Worm (Caenorhabditis elegans) whole organism, midembryonic: ENCODE results near the gene F28G4.3.

Source experiments
- T22C8.4 ChIP-seq: fragments of 200-800 bp; sonication (Bioruptor generic); IDR thresholded peaks from 2 replicates; pipeline ENCODE4 v1.3.6; 2022; ENCODE audit warnings: missing genetic modification characterization, missing compliant biosample characterization
- cog-1 ChIP-seq: sonication (generic microtip); optimal IDR thresholded peaks from 2 replicates; lab custom pipeline; 2016; ENCODE audit warnings: missing genetic modification characterization, missing compliant biosample characterization
- flt-1 ChIP-seq: fragments of 200-800 bp; sonication (Bioruptor generic); IDR thresholded peaks from 2 replicates; pipeline ENCODE4 v1.3.6; 2022; ENCODE audit warnings: missing genetic modification characterization, missing compliant biosample characterization
- klf-2 ChIP-seq: fragments of 200-800 bp; sonication (Bioruptor generic); conservative IDR thresholded peaks from 2 replicates; pipeline ENCODE4 v1.3.6; 2022; ENCODE audit warnings: missing genetic modification reagents, missing genetic modification characterization, missing compliant biosample characterization
- med-1 ChIP-seq: sonication (generic microtip); optimal IDR thresholded peaks from 2 replicates; lab custom pipeline; 2017; ENCODE audit warnings: missing genetic modification characterization, mild to moderate bottlenecking, missing compliant biosample characterization, antibody characterized with exemption, missing genetic modification reagents; ENCODE audit not compliant: insufficient read depth
- ref-1 ChIP-seq: fragments of 200-800 bp; sonication (Bioruptor generic); conservative IDR thresholded peaks from 2 replicates; pipeline ENCODE4 v1.3.6; 2022; ENCODE audit warnings: missing genetic modification reagents, missing genetic modification characterization, missing compliant biosample characterization
- tab-1 ChIP-seq: fragments of 200-800 bp; sonication (Bioruptor generic); IDR thresholded peaks from 2 replicates; pipeline ENCODE4 v1.3.6; 2022; ENCODE audit warnings: missing genetic modification characterization, missing compliant biosample characterization
- ztf-23 ChIP-seq: fragments of 200-800 bp; sonication (Bioruptor generic); IDR thresholded peaks from 2 replicates; pipeline ENCODE4 v1.3.6; 2022; ENCODE audit warnings: missing genetic modification reagents, missing genetic modification characterization, missing compliant biosample characterization
- ztf-29 ChIP-seq: fragments of 200-800 bp; sonication (Bioruptor generic); IDR thresholded peaks from 2 replicates; pipeline ENCODE4 v1.3.6; 2022; ENCODE audit warnings: missing genetic modification reagents, missing genetic modification characterization, missing compliant biosample characterization

F28G4.3 gene

DNA sequence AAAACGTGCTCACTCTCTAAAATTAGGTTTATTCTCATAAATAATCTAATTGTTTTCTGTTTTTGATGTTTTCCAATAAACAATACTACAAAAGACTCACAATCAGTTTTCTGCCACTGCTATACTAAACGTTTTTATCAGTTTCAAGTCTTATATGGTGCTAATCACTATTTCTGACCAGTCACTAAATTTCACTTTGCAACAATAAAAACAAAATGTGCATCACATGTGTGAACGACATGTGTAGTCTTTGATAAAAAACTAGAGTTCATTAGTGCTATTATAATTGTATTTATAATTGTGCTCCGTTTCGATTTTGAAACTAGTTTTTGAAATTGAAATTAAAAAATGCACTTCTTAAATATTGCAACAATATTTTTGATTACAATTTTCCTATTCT, 9.6 kb downstream of the F28G4.3 start, which contains the start of gene cyp-37B1:
cyp-37B1 (plus strand) TSS at position 199 of the 400 bp plus-strand sequence.
- no peak for TF ChIP-seq ztf-29 (GFP tag; lab: Robert Waterston, UW)
- no peak for TF ChIP-seq cog-1 (tag; lab: Kevin White, UChicago)
- TF ChIP-seq tab-1 = no peak
- no peak for TF ChIP-seq T22C8.4 (GFP tag; lab: Robert Waterston, UW)
- TF ChIP-seq ztf-23 (GFP tag; lab: Robert Waterston, UW) = no peak
- TF ChIP-seq ref-1 (GFP tag; lab: Robert Waterston, UW) = no peak

DNA sequence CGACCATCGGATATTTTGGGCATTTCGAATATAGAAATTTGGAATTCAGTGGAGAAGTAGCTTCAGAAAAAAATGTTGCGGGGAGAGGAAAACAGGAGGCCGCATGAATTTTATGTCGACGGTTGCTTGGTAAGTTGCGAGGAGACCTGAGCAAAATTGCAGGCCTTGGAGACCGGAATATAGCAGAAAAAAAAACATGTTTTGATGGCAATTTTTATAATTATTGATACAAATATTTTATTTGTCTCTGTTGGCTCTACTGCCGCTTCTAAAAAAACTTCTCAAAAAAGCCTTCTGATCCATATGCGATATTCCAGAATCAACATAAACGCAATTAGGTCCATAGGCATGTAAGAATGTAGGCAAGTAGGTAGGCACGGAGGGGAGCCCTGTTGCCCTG, 12.2 kb downstream of the F28G4.3 start, which contains the start of gene pacl-1:
pacl-1 (minus strand) TSS at position 101 of the 400 bp plus-strand sequence.
- TF ChIP-seq med-1 (GFP tag; lab: Kevin White, UChicago) (no peak), klf-2 (no peak), ref-1 (GFP tag; lab: Robert Waterston, UW) (no peak), flt-1 (GFP tag; lab: Robert Waterston, UW) (no peak), T22C8.4 (GFP tag; lab: Robert Waterston, UW) (no peak), ztf-29 (GFP tag; lab: Robert Waterston, UW) (no peak), tab-1 (no peak), ztf-23 (GFP tag; lab: Robert Waterston, UW) (no peak), cog-1 (tag; lab: Kevin White, UChicago) (no peak)

DNA sequence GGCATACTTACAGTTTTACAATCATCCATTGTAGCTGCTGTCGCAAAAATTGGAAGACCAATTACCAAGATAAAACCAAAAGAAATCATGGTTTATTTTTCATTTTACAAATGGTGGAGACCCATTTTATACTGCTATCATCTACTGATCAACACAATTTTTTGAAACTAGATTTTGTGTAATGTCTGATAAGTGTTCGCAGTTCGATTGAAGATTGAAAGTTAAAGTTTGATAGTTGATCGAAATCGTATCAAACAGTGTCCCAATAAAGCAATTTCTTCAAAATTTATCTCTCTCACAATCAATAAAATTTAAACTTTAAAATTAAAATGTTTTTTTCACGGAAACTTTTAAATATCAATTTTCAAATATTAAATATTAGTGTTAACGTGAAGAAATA, 16.4 kb downstream of the F28G4.3 start, which contains the start of gene T13F3.6:
T13F3.6 (minus strand) TSS at position 101 of the 400 bp plus-strand sequence.
- TF ChIP-seq ref-1 (GFP tag; lab: Robert Waterston, UW) (no peak), cog-1 (tag; lab: Kevin White, UChicago) (no peak), flt-1 (GFP tag; lab: Robert Waterston, UW) (no peak), T22C8.4 (GFP tag; lab: Robert Waterston, UW) (no peak), ztf-29 (GFP tag; lab: Robert Waterston, UW) (no peak), med-1 (GFP tag; lab: Kevin White, UChicago) (no peak), ztf-23 (GFP tag; lab: Robert Waterston, UW) (no peak), tab-1 (no peak), klf-2 (no peak)

DNA sequence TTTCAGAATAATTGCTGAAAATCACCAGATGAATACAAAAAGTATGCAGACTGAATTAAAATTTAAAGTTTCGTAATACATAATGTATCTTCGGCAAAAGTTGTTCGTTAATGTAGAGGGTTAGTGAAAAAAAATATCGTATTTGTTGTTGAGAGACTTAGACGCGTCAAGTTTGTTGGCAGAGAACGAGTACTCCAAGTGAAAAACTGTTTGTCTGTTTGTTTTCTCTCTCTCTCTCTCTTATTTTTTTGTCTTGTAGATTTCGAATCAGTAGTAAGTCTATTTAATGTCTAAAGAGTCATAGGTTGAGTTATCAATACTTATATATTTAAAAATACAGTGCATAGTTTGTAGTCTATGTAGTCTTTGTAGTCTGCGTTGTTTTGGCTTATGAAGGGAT, 18.0 kb downstream of the F28G4.3 start, which contains the start of the genes fbxa-2 and T13F3.8:
fbxa-2 (minus strand) TSS at position 101 of the 400 bp plus-strand sequence.
T13F3.8 (plus strand) TSS at position 245 of the 400 bp plus-strand sequence.
- TF ChIP-seq flt-1 (GFP tag; lab: Robert Waterston, UW) = no peak
- TF ChIP-seq ztf-29 (GFP tag; lab: Robert Waterston, UW) = no peak
- no peak for TF ChIP-seq tab-1
- TF ChIP-seq T22C8.4 (GFP tag; lab: Robert Waterston, UW) = no peak
- TF ChIP-seq klf-2 = no peak
- TF ChIP-seq med-1 (GFP tag; lab: Kevin White, UChicago) = no peak
- no peak for TF ChIP-seq cog-1 (tag; lab: Kevin White, UChicago)
- no peak for TF ChIP-seq ref-1 (GFP tag; lab: Robert Waterston, UW)
- TF ChIP-seq ztf-23 (GFP tag; lab: Robert Waterston, UW) = no peak

DNA sequence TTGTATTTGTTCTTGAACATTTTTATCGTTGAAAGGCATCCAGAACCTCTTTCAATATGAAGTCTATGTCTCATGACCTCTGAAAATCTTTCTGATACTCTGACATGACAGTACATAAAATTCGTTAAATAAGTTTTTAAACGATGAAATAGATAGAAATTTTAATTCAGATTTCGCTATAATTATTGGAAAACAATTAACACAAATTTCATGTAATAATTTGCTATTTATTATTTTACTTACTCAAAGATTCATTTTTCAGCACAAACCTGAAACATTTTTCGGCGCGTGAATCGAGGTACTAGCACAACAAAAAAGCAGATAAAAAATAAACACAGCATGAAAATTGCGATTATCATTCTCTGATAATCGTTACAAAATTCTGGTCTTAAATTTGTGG, 21.0 kb downstream of the F28G4.3 start, which contains the start of gene T13F3.4:
T13F3.4 (minus strand) TSS at position 101 of the 400 bp plus-strand sequence.
- TF ChIP-seq tab-1 (no peak), ztf-23 (GFP tag; lab: Robert Waterston, UW) (no peak), klf-2 (no peak), T22C8.4 (GFP tag; lab: Robert Waterston, UW) (no peak), med-1 (GFP tag; lab: Kevin White, UChicago) (no peak), cog-1 (tag; lab: Kevin White, UChicago) (no peak), flt-1 (GFP tag; lab: Robert Waterston, UW) (no peak), ztf-29 (GFP tag; lab: Robert Waterston, UW) (no peak), ref-1 (GFP tag; lab: Robert Waterston, UW) (no peak)

DNA sequence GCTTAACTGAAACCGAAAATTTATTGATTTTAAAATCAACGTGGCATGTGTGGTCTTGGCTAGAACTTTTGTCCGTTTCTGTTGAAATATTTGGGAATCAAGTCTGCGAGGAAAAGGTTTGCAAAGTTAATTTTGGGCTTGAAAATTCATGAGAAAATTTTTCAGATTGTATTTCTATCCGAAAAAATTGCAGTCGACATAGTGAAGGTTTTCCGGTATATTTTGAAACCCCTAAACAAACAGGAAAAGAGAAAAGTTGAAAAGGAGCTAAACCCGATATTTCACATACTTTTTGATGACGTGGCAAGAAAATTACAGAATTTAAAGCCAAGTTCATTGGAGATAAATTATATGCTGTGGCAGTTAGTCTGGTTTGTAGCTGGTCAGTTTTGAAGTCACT, 27.8 kb downstream of the F28G4.3 start, which contains the start of gene nhr-127:
nhr-127 (plus strand) TSS at position 301 of the 400 bp plus-strand sequence.
- TF ChIP-seq T22C8.4 (GFP tag; lab: Robert Waterston, UW) (no peak), klf-2 (no peak), cog-1 (tag; lab: Kevin White, UChicago) (no peak), ztf-23 (GFP tag; lab: Robert Waterston, UW) (no peak), tab-1 (no peak), ref-1 (GFP tag; lab: Robert Waterston, UW) (no peak), flt-1 (GFP tag; lab: Robert Waterston, UW) (no peak), ztf-29 (GFP tag; lab: Robert Waterston, UW) (no peak), med-1 (GFP tag; lab: Kevin White, UChicago) (no peak)

DNA sequence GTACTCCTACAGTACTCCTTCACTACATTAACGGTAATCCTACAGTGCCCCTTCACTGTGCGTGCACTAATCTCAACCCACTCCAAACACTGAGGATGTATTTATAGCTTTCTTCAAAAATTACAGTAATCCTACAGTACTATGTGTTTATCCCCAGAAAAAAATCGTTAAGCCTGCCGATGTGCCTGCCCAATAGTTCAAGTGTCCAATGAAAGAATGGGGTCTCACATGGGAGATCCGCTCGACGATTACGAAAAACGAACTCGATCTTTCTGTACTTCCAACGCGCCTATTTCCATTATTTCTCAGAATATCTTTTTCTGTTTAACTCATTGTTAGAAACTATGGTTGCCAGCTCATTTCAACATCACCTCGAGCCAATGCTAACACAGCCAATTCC, 29.4 kb downstream of the F28G4.3 start, which contains the start of gene nhr-218:
nhr-218 (plus strand) TSS at position 301 of the 400 bp plus-strand sequence.
- TF ChIP-seq ztf-29 (GFP tag; lab: Robert Waterston, UW) (no peak), med-1 (GFP tag; lab: Kevin White, UChicago) (no peak), klf-2 (no peak), T22C8.4 (GFP tag; lab: Robert Waterston, UW) (no peak), flt-1 (GFP tag; lab: Robert Waterston, UW) (no peak), tab-1 (no peak), ztf-23 (GFP tag; lab: Robert Waterston, UW) (no peak), ref-1 (GFP tag; lab: Robert Waterston, UW) (no peak), cog-1 (tag; lab: Kevin White, UChicago) (no peak)

DNA sequence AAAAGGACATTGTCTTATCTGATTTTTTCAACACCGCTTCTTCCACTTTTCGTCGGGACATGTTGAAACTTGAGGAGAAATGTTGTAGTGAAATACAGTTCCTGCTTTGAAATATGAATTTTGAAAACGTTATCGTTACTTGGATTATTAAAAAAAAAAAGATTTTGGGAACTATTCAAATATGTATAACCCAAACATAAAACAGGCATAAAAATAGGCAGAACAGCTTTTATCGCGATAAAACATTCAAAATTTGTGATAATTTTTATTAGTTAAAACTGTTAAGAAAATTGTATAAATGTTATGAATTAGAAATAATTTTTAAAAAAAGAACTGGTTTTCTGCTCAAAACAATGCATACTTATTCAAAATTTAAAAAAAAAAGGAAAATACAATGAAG, 31.1 kb downstream of the F28G4.3 start, which contains the start of gene bgnt-1.3:
bgnt-1.3 (minus strand) TSS at position 101 of the 400 bp plus-strand sequence.
- TF ChIP-seq ztf-23 (GFP tag; lab: Robert Waterston, UW) (no peak), med-1 (GFP tag; lab: Kevin White, UChicago) (no peak), ref-1 (GFP tag; lab: Robert Waterston, UW) (no peak), tab-1 (no peak), ztf-29 (GFP tag; lab: Robert Waterston, UW) (no peak), flt-1 (GFP tag; lab: Robert Waterston, UW) (no peak), cog-1 (tag; lab: Kevin White, UChicago) (no peak), klf-2 (no peak), T22C8.4 (GFP tag; lab: Robert Waterston, UW) (no peak)

DNA sequence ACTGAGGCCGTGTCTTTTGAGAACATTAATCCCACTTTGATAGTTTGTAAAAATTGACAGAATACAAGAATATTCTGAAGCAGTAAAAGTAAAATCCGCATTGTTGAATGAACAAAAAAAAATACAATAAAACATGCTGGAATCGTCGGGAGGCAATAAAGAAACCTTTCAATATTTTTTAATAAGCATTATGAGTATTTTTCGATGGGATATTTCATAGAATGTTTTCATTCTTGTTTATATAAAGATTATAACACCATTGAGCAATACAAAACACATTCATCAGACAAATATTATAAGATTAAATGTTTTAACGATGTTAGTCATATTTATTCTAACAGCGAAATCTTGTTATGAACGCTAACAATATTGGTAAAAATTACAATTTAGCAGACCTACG, 33.8 kb downstream of the F28G4.3 start, which contains the start of gene gcy-20:
gcy-20 (minus strand) TSS at position 101 of the 400 bp plus-strand sequence.
- TF ChIP-seq flt-1 (GFP tag; lab: Robert Waterston, UW) (no peak), med-1 (GFP tag; lab: Kevin White, UChicago) (no peak), tab-1 (no peak), T22C8.4 (GFP tag; lab: Robert Waterston, UW) (no peak)
